Fruit fly (Drosophila melanogaster) whole organism, embryonic: ENCODE measurements around the gene CG46463.

Experiments used
- Bteb2 ChIP-seq: fragments of 200-800 bp; sonication (Bioruptor generic); optimal IDR thresholded peaks from 2 replicates; lab custom pipeline; 2016; ENCODE audit warnings: missing biosample characterization, missing genetic modification characterization
- CG12942 ChIP-seq: fragments of 200-800 bp; sonication (Bioruptor generic); optimal IDR thresholded peaks from 3 replicates; lab custom pipeline; 2016; ENCODE audit warnings: missing biosample characterization, missing genetic modification characterization
- CG13296 ChIP-seq: fragments of 200-800 bp; sonication (Bioruptor generic); optimal IDR thresholded peaks from 3 replicates; lab custom pipeline; 2018; ENCODE audit warnings: missing biosample characterization, mild to moderate bottlenecking, missing genetic modification characterization
- CG13424 ChIP-seq: fragments of 200-800 bp; sonication (Bioruptor generic); optimal IDR thresholded peaks from 2 replicates; lab custom pipeline; 2019; ENCODE audit warnings: missing biosample characterization, mild to moderate bottlenecking, missing genetic modification characterization, moderate library complexity
- CG14441 ChIP-seq: fragments of 200-800 bp; sonication (Bioruptor generic); IDR thresholded peaks from 2 replicates; pipeline ENCODE4 v1.3.6; 2022; ENCODE audit warnings: missing biosample characterization, missing genetic modification characterization
- CG14710 ChIP-seq: fragments of 200-800 bp; sonication (Bioruptor generic); optimal IDR thresholded peaks from 3 replicates; lab custom pipeline; 2019; ENCODE audit warnings: missing biosample characterization, mild to moderate bottlenecking, missing genetic modification characterization, moderate library complexity
- CG17568 ChIP-seq: fragments of 200-800 bp; sonication (Bioruptor generic); optimal IDR thresholded peaks from 2 replicates; lab custom pipeline; 2018; ENCODE audit warnings: missing biosample characterization, mild to moderate bottlenecking, missing genetic modification characterization, moderate library complexity
- CG2120 ChIP-seq: fragments of 200-800 bp; sonication (Bioruptor generic); optimal IDR thresholded peaks from 3 replicates; lab custom pipeline; 2016; ENCODE audit warnings: missing biosample characterization, missing genetic modification characterization
- CG31441 ChIP-seq: fragments of 200-800 bp; sonication (Bioruptor generic); IDR thresholded peaks from 2 replicates; pipeline ENCODE4 v1.3.6; 2022; ENCODE audit warnings: missing biosample characterization, missing genetic modification characterization
- CG34224 ChIP-seq: fragments of 200-800 bp; sonication (Bioruptor generic); IDR thresholded peaks from 3 replicates; pipeline ENCODE4 v1.3.6; 2022; ENCODE audit warnings: missing biosample characterization, missing genetic modification characterization; ENCODE audit not compliant: partially characterized antibody
- CG5180 ChIP-seq: fragments of 200-800 bp; sonication (Bioruptor generic); optimal IDR thresholded peaks from 3 replicates; lab custom pipeline; 2017; ENCODE audit warnings: missing biosample characterization, missing genetic modification characterization, mild to moderate bottlenecking, moderate library complexity, missing genetic modification reagents
- CG6854 ChIP-seq: fragments of 200-800 bp; sonication (Bioruptor generic); optimal IDR thresholded peaks from 3 replicates; lab custom pipeline; 2017; ENCODE audit warnings: missing biosample characterization, mild to moderate bottlenecking, missing genetic modification characterization
- CG8388 ChIP-seq: fragments of 200-800 bp; sonication (Bioruptor generic); optimal IDR thresholded peaks from 2 replicates; lab custom pipeline; 2019; ENCODE audit warnings: missing biosample characterization, mild to moderate bottlenecking, missing genetic modification characterization, moderate library complexity
- CG8478 ChIP-seq: fragments of >200 bp; optimal IDR thresholded peaks from 2 replicates; lab custom pipeline; 2018
- CG9727 ChIP-seq: fragments of 200-800 bp; sonication (Bioruptor generic); optimal IDR thresholded peaks from 3 replicates; lab custom pipeline; 2017; ENCODE audit warnings: missing biosample characterization, mild to moderate bottlenecking, missing genetic modification characterization
- D ChIP-seq, 2 experiments: fragments of 200-800 bp in 1 of 2; fragments of >200 bp in 1 of 2; sonication (Bioruptor generic) in 1 of 2; optimal IDR thresholded peaks; 2 replicates in 1 of 2; 3 replicates in 1 of 2; lab custom pipeline; 2017; ENCODE audit warnings: mild to moderate bottlenecking in 1 of 2, missing biosample characterization in 1 of 2, missing genetic modification characterization in 1 of 2, missing genetic modification reagents in 1 of 2
- GATAe ChIP-seq: fragments of 200-800 bp; sonication (Bioruptor generic); conservative IDR thresholded peaks from 2 replicates; pipeline ENCODE4 v1.3.6; 2022; ENCODE audit warnings: missing biosample characterization, missing genetic modification characterization
- Hey ChIP-seq: fragments of 200-800 bp; sonication (Bioruptor generic); optimal IDR thresholded peaks from 3 replicates; lab custom pipeline; 2018; ENCODE audit warnings: missing biosample characterization, mild to moderate bottlenecking, missing genetic modification characterization
- Hr3 ChIP-seq: fragments of 200-800 bp; sonication (Bioruptor generic); optimal IDR thresholded peaks from 3 replicates; lab custom pipeline; 2016; ENCODE audit warnings: missing biosample characterization, missing genetic modification characterization
- Hr51 ChIP-seq, 2 experiments: fragments of 200-800 bp; sonication (Bioruptor generic); optimal IDR thresholded peaks; 2 replicates in 1 of 2; 3 replicates in 1 of 2; lab custom pipeline; 2016 to 2018; ENCODE audit warnings: missing biosample characterization in 2 of 2, missing genetic modification characterization in 2 of 2, mild to moderate bottlenecking in 1 of 2, moderate library complexity in 1 of 2
- Kr ChIP-seq: fragments of 200-800 bp; sonication (Bioruptor generic); optimal IDR thresholded peaks from 2 replicates; lab custom pipeline; 2017; ENCODE audit warnings: missing biosample characterization, mild to moderate bottlenecking, missing genetic modification characterization
- Lhr ChIP-seq: fragments of 200-800 bp; sonication (Bioruptor generic); optimal IDR thresholded peaks from 3 replicates; lab custom pipeline; 2017; ENCODE audit warnings: mild to moderate bottlenecking, missing biosample characterization, missing genetic modification reagents, missing genetic modification characterization
- Mrtf ChIP-seq: fragments of 200-800 bp; sonication (Bioruptor generic); IDR thresholded peaks from 3 replicates; pipeline ENCODE4 v1.3.6; 2022; ENCODE audit warnings: missing biosample characterization, missing genetic modification characterization
- Pdp1 ChIP-seq, 2 experiments: fragments of 200-800 bp; sonication (Bioruptor generic); optimal IDR thresholded peaks; 3 replicates each; lab custom pipeline; 2016; ENCODE audit warnings: missing biosample characterization in 2 of 2, missing genetic modification characterization in 2 of 2, mild to moderate bottlenecking in 1 of 2, moderate library complexity in 1 of 2
- Sin3A ChIP-seq: fragments of >200 bp; optimal IDR thresholded peaks from 2 replicates; lab custom pipeline; 2018
- Sox100B ChIP-seq: fragments of 200-800 bp; sonication (Bioruptor generic); optimal IDR thresholded peaks from 3 replicates; lab custom pipeline; 2018; ENCODE audit warnings: missing biosample characterization, mild to moderate bottlenecking, missing genetic modification characterization
- Xbp1 ChIP-seq: fragments of 200-800 bp; sonication (Bioruptor generic); optimal IDR thresholded peaks from 3 replicates; lab custom pipeline; 2016; ENCODE audit warnings: missing biosample characterization, mild to moderate bottlenecking, missing genetic modification characterization
- ab ChIP-seq: fragments of 200-800 bp; sonication (Bioruptor generic); optimal IDR thresholded peaks from 2 replicates; lab custom pipeline; 2016; ENCODE audit warnings: missing biosample characterization, missing genetic modification characterization
- ara ChIP-seq: fragments of 200-800 bp; sonication (Bioruptor generic); IDR thresholded peaks from 2 replicates; pipeline ENCODE4 v1.3.6; 2022; ENCODE audit warnings: missing biosample characterization, missing genetic modification characterization
- cg ChIP-seq: fragments of 200-800 bp; sonication (Bioruptor generic); optimal IDR thresholded peaks from 3 replicates; lab custom pipeline; 2019; ENCODE audit warnings: missing biosample characterization, mild to moderate bottlenecking, missing genetic modification characterization, moderate library complexity
- dan ChIP-seq: fragments of 200-800 bp; sonication (Bioruptor generic); IDR thresholded peaks from 2 replicates; pipeline ENCODE4 v1.3.6; 2022; ENCODE audit warnings: missing biosample characterization, missing genetic modification characterization
- dm ChIP-seq: fragments of 200-800 bp; sonication (Bioruptor generic); optimal IDR thresholded peaks from 3 replicates; lab custom pipeline; 2016; ENCODE audit warnings: missing biosample characterization, missing genetic modification characterization
- exex ChIP-seq: fragments of 200-800 bp; sonication (Bioruptor generic); optimal IDR thresholded peaks from 4 replicates; lab custom pipeline; 2018; ENCODE audit warnings: missing biosample characterization, mild to moderate bottlenecking, missing genetic modification characterization, moderate library complexity
- fd3F ChIP-seq: fragments of 200-800 bp; sonication (Bioruptor generic); optimal IDR thresholded peaks from 2 replicates; lab custom pipeline; 2018; ENCODE audit warnings: missing biosample characterization, mild to moderate bottlenecking, missing genetic modification characterization, moderate library complexity
- fd96Cb ChIP-seq: fragments of 200-800 bp; sonication (Bioruptor generic); optimal IDR thresholded peaks from 2 replicates; lab custom pipeline; 2018; ENCODE audit warnings: missing biosample characterization, mild to moderate bottlenecking, missing genetic modification characterization, moderate library complexity
- gem ChIP-seq: fragments of 200-800 bp; sonication (Bioruptor generic); optimal IDR thresholded peaks from 2 replicates; lab custom pipeline; 2019; ENCODE audit warnings: missing biosample characterization, mild to moderate bottlenecking, missing genetic modification characterization, moderate library complexity
- ken ChIP-seq: fragments of 200-800 bp; sonication (Bioruptor generic); IDR thresholded peaks from 3 replicates; pipeline ENCODE4 v1.3.6; 2022; ENCODE audit warnings: missing biosample characterization, missing genetic modification characterization
- mam ChIP-seq: fragments of 200-800 bp; sonication (Bioruptor generic); optimal IDR thresholded peaks from 3 replicates; lab custom pipeline; 2016; ENCODE audit warnings: missing biosample characterization, missing genetic modification characterization
- nmo ChIP-seq: fragments of 200-800 bp; sonication (Bioruptor generic); optimal IDR thresholded peaks from 2 replicates; lab custom pipeline; 2018; ENCODE audit warnings: missing biosample characterization, mild to moderate bottlenecking, missing genetic modification characterization, moderate library complexity
- otp ChIP-seq: fragments of 200-800 bp; sonication (Bioruptor generic); IDR thresholded peaks from 3 replicates; pipeline ENCODE4, ENCODE4 v1.3.6; 2022; ENCODE audit warnings: missing biosample characterization, missing genetic modification characterization
- row ChIP-seq: fragments of 200-800 bp; sonication (Bioruptor generic); IDR thresholded peaks from 3 replicates; pipeline ENCODE4 v1.3.6; 2022; ENCODE audit warnings: missing biosample characterization, missing genetic modification characterization
- salm ChIP-seq: fragments of 200-800 bp; sonication (Bioruptor generic); optimal IDR thresholded peaks from 2 replicates; lab custom pipeline; 2018; ENCODE audit warnings: missing biosample characterization, mild to moderate bottlenecking, missing genetic modification characterization
- shn ChIP-seq: fragments of 200-800 bp; sonication (Bioruptor generic); optimal IDR thresholded peaks from 3 replicates; lab custom pipeline; 2016; ENCODE audit warnings: missing biosample characterization, missing genetic modification characterization
- sisA ChIP-seq: fragments of 200-800 bp; sonication (Bioruptor generic); IDR thresholded peaks from 2 replicates; pipeline ENCODE4 v1.3.6; 2022; ENCODE audit warnings: missing biosample characterization, missing genetic modification characterization
- sug ChIP-seq: fragments of 200-800 bp; optimal IDR thresholded peaks from 2 replicates; lab custom pipeline; 2019; ENCODE audit warnings: missing biosample characterization, mild to moderate bottlenecking, missing genetic modification characterization, moderate library complexity
- unc-4 ChIP-seq: fragments of 200-800 bp; sonication (Bioruptor generic); IDR thresholded peaks from 2 replicates; pipeline ENCODE4 v1.3.6; 2022; ENCODE audit warnings: missing biosample characterization, missing genetic modification characterization; ENCODE audit not compliant: partially characterized antibody
- vfl ChIP-seq: fragments of 200-800 bp; sonication (Bioruptor generic); optimal IDR thresholded peaks from 2 replicates; lab custom pipeline; 2016; ENCODE audit warnings: missing biosample characterization, missing genetic modification characterization
- vvl ChIP-seq: fragments of 200-800 bp; sonication (Bioruptor generic); IDR thresholded peaks from 2 replicates; pipeline ENCODE4 v1.3.6; 2022; ENCODE audit warnings: missing biosample characterization, missing genetic modification characterization

The CG46463 gene

dm6 chr3L:3419369-3420232, 41.5 kb upstream of the CG46463 start (continued):
- TF ChIP-seq vvl (peak; percentile 11; the same call in 1 of the 2 replicates), fd3F (GFP tag; lab: Kevin White, UChicago) (no peak), cg (GFP tag; lab: Kevin White, UChicago) (peak; percentile 88), Sox100B (no peak), CG13296 (GFP tag; lab: Kevin White, UChicago) (no peak), Hr51 (GFP tag; optimal IDR thresholded peaks at IDR 0.05; lab: Kevin White, UChicago) (peak in 1 of 2 experiments; percentile 1), CG8388 (GFP tag; lab: Kevin White, UChicago) (no peak), unc-4 (GFP tag; lab: Robert Waterston, UW) (no peak), ab (GFP tag; lab: Kevin White, UChicago) (no peak), nmo (GFP tag; lab: Kevin White, UChicago) (peak; percentile 28), CG31441 (GFP tag; lab: Robert Waterston, UW) (0 out of 2 replicates have a peak, but pooled peaks have one; percentile 12), gem (tag; lab: Kevin White, UChicago) (peak; percentile 18), ken (0 out of 3 replicates have a peak, but pooled peaks have one; percentile 22), Hr3 (GFP tag; lab: Kevin White, UChicago) (no peak), CG12942 (GFP tag; lab: Kevin White, UChicago) (no peak), GATAe (GFP tag; lab: Robert Waterston, UW) (no peak), CG14441 (0 out of 2 replicates have a peak, but pooled peaks have one; percentile 29), shn (no peak), CG14710 (tag; lab: Kevin White, UChicago) (no peak), dan (GFP tag; lab: Robert Waterston, UW) (no peak), exex (tag; lab: Kevin White, UChicago) (no peak), CG6854 (GFP tag; lab: Kevin White, UChicago) (no peak), vfl (GFP tag; lab: Kevin White, UChicago) (no peak), CG5180 (GFP tag; lab: Kevin White, UChicago) (no peak), CG9727 (GFP tag; lab: Kevin White, UChicago) (peak; percentile 20), sisA (no peak), row (0 out of 3 replicates have a peak, but pooled peaks have one; percentile 26), Sin3A (lab: Kevin White, UChicago) (no peak), CG13424 (tag; lab: Kevin White, UChicago) (no peak), Hey (tag; lab: Kevin White, UChicago) (no peak), CG34224 (GFP tag; lab: Robert Waterston, UW) (no peak), Kr (no peak), Mrtf (GFP tag; lab: Robert Waterston, UW) (no peak), CG2120 (peak; percentile 2), CG17568 (GFP tag; lab: Kevin White, UChicago) (no peak), dm (GFP tag; lab: Kevin White, UChicago) (no peak), CG8478 (no peak), Xbp1 (GFP tag; lab: Kevin White, UChicago) (peak; percentile 10), ara (GFP tag; lab: Robert Waterston, UW) (no peak), mam (GFP tag; lab: Kevin White, UChicago) (peak; percentile 1), Pdp1 (GFP tag; optimal IDR thresholded peaks at IDR 0.05; lab: Kevin White, UChicago) (peak in 1 of 2 experiments; percentile 61), salm (tag; lab: Kevin White, UChicago) (no peak), otp (no peak), sug (no peak), Bteb2 (GFP tag; lab: Kevin White, UChicago) (no peak), D (optimal IDR thresholded peaks at IDR 0.05; lab: Kevin White, UChicago) (no peak), D (GFP tag; optimal IDR thresholded peaks at IDR 0.05; lab: Kevin White, UChicago) (no peak), Lhr (GFP tag; lab: Kevin White, UChicago) (no peak), fd96Cb (tag; lab: Kevin White, UChicago) (no peak)
